Worm (Caenorhabditis elegans) whole organism, early embryonic: ENCODE data around the gene ugt-60.

Experiments
- B0310.2 ChIP-seq: sonication (generic microtip); optimal IDR thresholded peaks from 2 replicates; lab custom pipeline; 2016; ENCODE audit warnings: mild to moderate bottlenecking, missing genetic modification characterization, missing compliant biosample characterization
- F13C5.2 ChIP-seq: sonication (generic microtip); optimal IDR thresholded peaks from 2 replicates; lab custom pipeline; 2017; ENCODE audit warnings: mild to moderate bottlenecking, missing genetic modification characterization, inconsistent platforms, missing compliant biosample characterization
- aly-1 ChIP-seq: sonication (generic microtip); optimal IDR thresholded peaks from 2 replicates; lab custom pipeline; 2016; ENCODE audit warnings: missing genetic modification characterization, missing compliant biosample characterization
- ama-1 ChIP-seq: fragments of 150-350 bp; optimal IDR thresholded peaks from 2 replicates; lab custom pipeline; 2014
- ceh-13 ChIP-seq: fragments of 200-800 bp; sonication (Bioruptor generic); optimal IDR thresholded peaks from 2 replicates; lab custom pipeline; 2018; ENCODE audit warnings: mild to moderate bottlenecking, missing genetic modification characterization, missing compliant biosample characterization
- ceh-36 ChIP-seq: sonication (generic microtip); optimal IDR thresholded peaks from 2 replicates; lab custom pipeline; 2016; ENCODE audit warnings: missing genetic modification characterization, inconsistent platforms, missing compliant biosample characterization
- ets-7 ChIP-seq: sonication (generic microtip); optimal IDR thresholded peaks from 2 replicates; lab custom pipeline; 2016; ENCODE audit warnings: missing genotype, missing genetic modification characterization, missing compliant biosample characterization
- flt-1 ChIP-seq: fragments of 200-800 bp; sonication (Bioruptor generic); IDR thresholded peaks from 2 replicates; pipeline ENCODE4 v1.3.6; 2022; ENCODE audit warnings: missing genetic modification characterization, missing compliant biosample characterization
- hmbx-1 ChIP-seq: sonication (generic microtip); optimal IDR thresholded peaks from 2 replicates; lab custom pipeline; 2016; ENCODE audit warnings: mild to moderate bottlenecking, missing genetic modification characterization, missing compliant biosample characterization
- hmg-4 ChIP-seq: fragments of 200-800 bp; sonication (Bioruptor generic); optimal IDR thresholded peaks from 2 replicates; lab custom pipeline; 2018; ENCODE audit warnings: mild to moderate bottlenecking, missing genetic modification characterization, missing compliant biosample characterization
- hnd-1 ChIP-seq: sonication (generic microtip); optimal IDR thresholded peaks from 2 replicates; lab custom pipeline; 2016; ENCODE audit warnings: missing genetic modification characterization, missing compliant biosample characterization
- pes-1 ChIP-seq: fragments of 200-800 bp; sonication (Bioruptor generic); IDR thresholded peaks from 2 replicates; pipeline ENCODE4 v1.3.6; 2022; ENCODE audit warnings: missing genetic modification reagents, missing genetic modification characterization, missing compliant biosample characterization
- scrt-1 ChIP-seq: fragments of 200-800 bp; sonication (Bioruptor generic); IDR thresholded peaks from 2 replicates; pipeline ENCODE4 v1.3.6; 2022; ENCODE audit warnings: missing genetic modification characterization, missing compliant biosample characterization
- sea-1 ChIP-seq: fragments of 200-800 bp; sonication (Bioruptor generic); conservative IDR thresholded peaks from 2 replicates; pipeline ENCODE4 v1.3.6; 2022; ENCODE audit warnings: missing genetic modification characterization, missing compliant biosample characterization
- tbx-11 ChIP-seq: fragments of 200-800 bp; sonication (Bioruptor generic); IDR thresholded peaks from 2 replicates; pipeline ENCODE4 v1.3.6; 2022; ENCODE audit warnings: missing genetic modification characterization, missing compliant biosample characterization
- tbx-37 ChIP-seq: fragments of 200-800 bp; sonication (Bioruptor generic); conservative IDR thresholded peaks from 2 replicates; pipeline ENCODE4 v1.3.6; 2022; ENCODE audit warnings: missing genetic modification reagents, missing genetic modification characterization, missing compliant biosample characterization
- tra-4 ChIP-seq: sonication (generic microtip); optimal IDR thresholded peaks from 2 replicates; lab custom pipeline; 2017; ENCODE audit warnings: missing genetic modification characterization, missing compliant biosample characterization

The ugt-60 gene

DNA sequence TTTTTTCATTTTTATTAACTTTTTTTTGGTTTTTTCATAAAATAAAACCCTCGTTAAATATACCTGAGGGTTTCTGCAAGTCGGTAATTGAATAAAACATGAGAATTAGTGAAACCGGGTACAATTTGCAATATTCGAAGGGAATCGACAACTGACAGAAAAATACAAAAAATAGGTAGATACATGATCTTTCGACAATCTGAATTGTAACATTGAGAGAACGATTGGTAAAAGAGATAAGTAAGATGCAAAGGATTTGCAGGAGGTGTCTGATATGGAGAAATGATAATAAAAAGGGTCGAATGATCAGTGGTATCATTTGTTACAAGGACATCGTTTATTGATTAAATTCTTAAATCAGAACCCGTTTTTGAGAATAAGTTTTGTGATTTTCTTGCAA is at the start of gene ugt-60:
Gene ugt-60, minus strand, starts transcription at position 233 of the 400 bp plus-strand sequence.
- TF ChIP-seq ama-1 (lab: Kevin White, UChicago), result no peak
- TF ChIP-seq B0310.2 (tag; lab: Kevin White, UChicago), result no peak
- no peak for TF ChIP-seq ceh-13 (GFP tag; lab: Kevin White, UChicago)
- TF ChIP-seq scrt-1 (GFP tag; lab: Robert Waterston, UW), result no peak
- no peak for TF ChIP-seq tra-4 (tag; lab: Kevin White, UChicago)
- no peak for TF ChIP-seq pes-1 (GFP tag; lab: Robert Waterston, UW)
- TF ChIP-seq flt-1 (GFP tag; lab: Robert Waterston, UW), result no peak
- no peak for TF ChIP-seq hnd-1 (tag; lab: Kevin White, UChicago)
- TF ChIP-seq ets-7 (tag; lab: Kevin White, UChicago), result no peak

DNA sequence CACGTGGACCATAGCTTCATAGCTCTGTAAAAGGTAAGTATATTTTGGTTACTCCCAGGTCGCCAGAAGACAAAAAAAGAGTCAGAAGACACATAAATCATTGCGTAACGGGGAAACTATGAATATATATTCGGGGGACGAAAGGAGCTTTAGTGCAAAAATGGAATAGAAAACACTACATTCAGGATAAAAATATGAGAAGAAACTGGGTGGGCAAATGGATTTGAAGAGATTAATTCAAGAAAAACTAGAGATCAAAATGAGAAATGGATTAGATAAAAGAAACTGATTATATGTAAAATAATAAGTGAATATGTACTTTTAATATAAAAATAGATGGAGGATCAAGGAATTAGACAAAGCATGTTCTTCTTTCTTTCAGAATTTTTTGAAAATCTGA is 48.6 kb upstream of the ugt-60 start, which contains the start of gene C07A9.12:
Gene C07A9.12, minus strand, starts transcription at position 101 of the 400 bp plus-strand sequence.
- no peak for TF ChIP-seq ceh-13 (GFP tag; lab: Kevin White, UChicago)
- no peak for TF ChIP-seq ceh-36 (tag; lab: Kevin White, UChicago)
- no peak for TF ChIP-seq sea-1 (GFP tag; lab: Robert Waterston, UW)
- no peak for TF ChIP-seq hnd-1 (tag; lab: Kevin White, UChicago)
- no peak for TF ChIP-seq scrt-1 (GFP tag; lab: Robert Waterston, UW)
- TF ChIP-seq hmg-4 (GFP tag; lab: Kevin White, UChicago), result no peak
- TF ChIP-seq flt-1 (GFP tag; lab: Robert Waterston, UW), result no peak
- no peak for TF ChIP-seq ets-7 (tag; lab: Kevin White, UChicago)
- TF ChIP-seq pes-1 (GFP tag; lab: Robert Waterston, UW), result no peak
- TF ChIP-seq ama-1 (lab: Kevin White, UChicago), result no peak
- TF ChIP-seq tra-4 (tag; lab: Kevin White, UChicago), result no peak
- TF ChIP-seq F13C5.2 (tag; lab: Kevin White, UChicago), result no peak
- TF ChIP-seq B0310.2 (tag; lab: Kevin White, UChicago), result no peak
- TF ChIP-seq tbx-37 (GFP tag; lab: Robert Waterston, UW), result no peak
- TF ChIP-seq tbx-11 (GFP tag; lab: Robert Waterston, UW), result no peak
- no peak for TF ChIP-seq hmbx-1 (tag; lab: Kevin White, UChicago)
- TF ChIP-seq aly-1 (tag; lab: Kevin White, UChicago), result no peak

DNA sequence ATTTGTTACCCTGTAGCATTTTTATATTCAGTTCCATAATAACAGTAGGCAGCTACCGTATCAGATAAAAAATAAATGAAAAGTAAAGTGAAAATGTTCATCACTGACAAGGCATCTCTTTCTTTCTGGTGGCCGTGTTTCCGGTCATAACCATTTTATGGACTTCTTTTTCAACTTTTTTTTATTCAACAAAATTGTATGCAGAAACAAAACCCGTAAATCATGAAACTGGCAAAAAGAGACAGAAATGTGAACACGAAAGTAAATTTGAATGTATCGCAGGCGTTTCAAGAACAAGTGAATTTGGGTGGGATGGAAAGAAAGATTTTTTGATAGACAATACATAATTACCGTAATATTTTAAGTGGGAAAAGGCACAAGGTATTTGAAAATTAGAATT is 46.3 kb upstream of the ugt-60 start, which contains the start of gene clec-162:
Gene clec-162, minus strand, starts transcription at position 101 of the 400 bp plus-strand sequence.
- no peak for TF ChIP-seq ceh-36 (tag; lab: Kevin White, UChicago)
- no peak for TF ChIP-seq tbx-11 (GFP tag; lab: Robert Waterston, UW)
- no peak for TF ChIP-seq hmg-4 (GFP tag; lab: Kevin White, UChicago)
- no peak for TF ChIP-seq aly-1 (tag; lab: Kevin White, UChicago)
- TF ChIP-seq scrt-1 (GFP tag; lab: Robert Waterston, UW), result no peak
- no peak for TF ChIP-seq flt-1 (GFP tag; lab: Robert Waterston, UW)

DNA sequence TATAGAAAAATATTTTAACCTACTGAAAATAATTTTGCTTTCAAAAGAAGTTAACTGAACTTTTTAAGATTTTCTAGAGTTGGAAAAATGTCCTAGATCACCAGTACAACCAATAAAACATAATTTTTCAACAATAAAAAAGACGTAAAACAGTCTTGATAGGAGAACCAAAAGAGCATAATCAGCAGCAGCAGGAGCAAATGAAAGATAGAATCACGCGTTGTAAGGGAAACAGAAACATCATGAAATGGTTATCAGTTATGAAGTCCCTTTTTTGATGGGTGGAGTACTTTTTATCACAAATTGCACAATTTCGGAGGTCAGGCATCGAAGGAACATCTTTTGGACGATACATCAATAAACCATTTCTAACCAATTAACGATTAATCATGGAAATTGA is 43.1 kb upstream of the ugt-60 start:
- no peak for TF ChIP-seq hmbx-1 (tag; lab: Kevin White, UChicago)
- TF ChIP-seq B0310.2 (tag; lab: Kevin White, UChicago), result no peak
- no peak for TF ChIP-seq aly-1 (tag; lab: Kevin White, UChicago)
- TF ChIP-seq ceh-13 (GFP tag; lab: Kevin White, UChicago), result no peak
- no peak for TF ChIP-seq tra-4 (tag; lab: Kevin White, UChicago)
- TF ChIP-seq pes-1 (GFP tag; lab: Robert Waterston, UW), result no peak
- TF ChIP-seq ceh-36 (tag; lab: Kevin White, UChicago), result no peak
- TF ChIP-seq ama-1 (lab: Kevin White, UChicago), result no peak
- no peak for TF ChIP-seq tbx-11 (GFP tag; lab: Robert Waterston, UW)
- no peak for TF ChIP-seq flt-1 (GFP tag; lab: Robert Waterston, UW)
- TF ChIP-seq tbx-37 (GFP tag; lab: Robert Waterston, UW), result no peak
- TF ChIP-seq F13C5.2 (tag; lab: Kevin White, UChicago), result no peak
- no peak for TF ChIP-seq hmg-4 (GFP tag; lab: Kevin White, UChicago)
- no peak for TF ChIP-seq ets-7 (tag; lab: Kevin White, UChicago)

DNA sequence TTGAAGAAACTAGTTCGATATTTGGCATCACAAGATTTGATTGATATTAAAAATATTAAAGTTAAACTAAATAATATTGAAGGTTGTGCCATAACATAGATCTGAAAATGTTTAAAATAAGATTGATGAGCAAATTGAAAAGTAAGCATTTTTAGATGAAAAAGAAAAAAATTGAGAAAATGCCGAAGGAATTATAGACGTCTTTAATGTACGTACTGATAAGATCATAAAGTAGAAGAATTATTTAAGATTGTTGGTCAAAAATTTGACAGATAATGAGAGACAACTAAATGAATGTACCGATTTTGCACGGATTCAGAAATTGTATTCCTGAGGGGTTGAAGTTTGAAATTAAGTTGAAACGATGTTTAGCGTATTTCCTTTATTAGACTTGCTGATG is 41.3 kb upstream of the ugt-60 start, which contains the start of gene ncx-7:
Gene ncx-7, minus strand, starts transcription at position 101 of the 400 bp plus-strand sequence.
- TF ChIP-seq F13C5.2 (tag; lab: Kevin White, UChicago), result no peak
- no peak for TF ChIP-seq pes-1 (GFP tag; lab: Robert Waterston, UW)
- no peak for TF ChIP-seq scrt-1 (GFP tag; lab: Robert Waterston, UW)

DNA sequence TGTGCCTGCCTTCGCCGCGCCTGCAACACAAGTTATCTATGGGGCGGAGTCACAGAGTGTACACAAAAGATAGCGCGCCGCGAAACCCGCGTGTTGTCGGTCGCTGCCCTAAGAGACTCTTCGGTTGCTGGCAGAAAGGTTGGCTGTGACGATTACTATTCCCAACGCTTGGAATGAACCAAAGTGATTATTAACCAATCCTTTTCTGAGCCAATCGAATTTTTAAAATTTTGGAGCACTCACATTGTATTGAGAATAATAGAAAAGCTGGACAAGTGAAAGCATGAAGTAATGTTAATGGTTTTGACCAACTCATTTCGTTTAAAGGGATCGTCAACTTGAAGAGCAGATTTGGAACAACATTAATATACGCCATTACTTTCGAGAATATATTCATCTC is 38.4 kb upstream of the ugt-60 start:
- TF ChIP-seq ama-1 (lab: Kevin White, UChicago) (peak; percentile 57), flt-1 (GFP tag; lab: Robert Waterston, UW) (no peak)

DNA sequence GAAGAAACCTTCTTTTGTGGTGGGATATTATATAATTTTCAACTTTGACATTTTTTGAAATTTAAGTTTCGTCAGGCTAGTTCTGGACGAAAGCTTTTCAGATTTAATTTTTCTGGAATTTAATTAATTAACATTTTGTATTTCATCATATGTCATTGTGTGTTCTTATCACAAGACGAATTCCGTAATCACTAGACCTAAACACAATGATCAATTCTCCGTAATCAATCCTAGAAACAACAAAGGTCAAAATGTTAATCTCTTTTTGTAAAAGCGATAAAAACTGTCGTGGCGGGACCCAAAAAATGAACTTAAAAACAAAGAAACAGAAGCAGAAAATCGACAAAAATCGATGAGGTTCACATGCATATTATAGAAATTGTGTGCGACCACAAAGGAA is 35.9 kb upstream of the ugt-60 start:
- TF ChIP-seq aly-1 (tag; lab: Kevin White, UChicago), result no peak
- TF ChIP-seq ceh-13 (GFP tag; lab: Kevin White, UChicago), result no peak
- TF ChIP-seq hmbx-1 (tag; lab: Kevin White, UChicago), result no peak
- no peak for TF ChIP-seq flt-1 (GFP tag; lab: Robert Waterston, UW)
- TF ChIP-seq sea-1 (GFP tag; lab: Robert Waterston, UW), result no peak

DNA sequence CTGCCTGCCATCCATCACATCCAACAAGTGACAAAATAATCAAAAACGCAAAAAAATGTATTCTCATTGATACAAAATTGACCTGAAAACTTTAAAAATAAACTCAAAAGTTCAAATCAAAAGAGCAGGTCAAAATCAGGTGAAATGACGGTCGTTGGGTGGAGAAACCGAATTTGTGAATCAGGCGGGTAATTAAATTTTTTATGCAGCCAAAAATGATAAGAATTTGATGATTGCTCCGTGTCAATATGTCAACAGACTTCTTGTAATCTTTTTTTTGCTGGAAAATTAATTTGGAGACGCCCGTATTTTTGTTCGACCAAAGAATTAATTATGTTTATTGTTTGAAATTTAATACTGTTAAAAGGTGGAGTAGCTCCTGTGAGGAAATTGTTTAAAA is 35.0 kb upstream of the ugt-60 start, which contains the start of gene ncx-6:
Gene ncx-6, minus strand, starts transcription at position 88 of the 400 bp plus-strand sequence.
- TF ChIP-seq B0310.2 (tag; lab: Kevin White, UChicago) (no peak), tbx-37 (GFP tag; lab: Robert Waterston, UW) (no peak)
